Fruit fly (Drosophila melanogaster) whole organism, embryonic: ENCODE measurements around the gene twe.

Source experiments
- Bdp1 ChIP-seq: fragments of 200-800 bp; sonication (Bioruptor generic); optimal IDR thresholded peaks from 3 replicates; lab custom pipeline; 2016; ENCODE audit warnings: missing biosample characterization, missing genetic modification characterization
- CG10431 ChIP-seq: fragments of 200-800 bp; sonication (Bioruptor generic); optimal IDR thresholded peaks from 3 replicates; lab custom pipeline; 2018; ENCODE audit warnings: missing biosample characterization, mild to moderate bottlenecking, missing genetic modification characterization
- CG10543 ChIP-seq: fragments of 200-800 bp; sonication (Bioruptor generic); optimal IDR thresholded peaks from 3 replicates; lab custom pipeline; 2017; ENCODE audit warnings: missing biosample characterization, mild to moderate bottlenecking, missing genetic modification characterization, moderate library complexity
- CG11093 ChIP-seq: fragments of 200-800 bp; sonication (Bioruptor generic); IDR thresholded peaks from 3 replicates; pipeline ENCODE4 v1.3.6; 2022; ENCODE audit warnings: missing biosample characterization, missing genetic modification characterization
- CG13894 ChIP-seq: fragments of 200-800 bp; sonication (Bioruptor generic); optimal IDR thresholded peaks from 3 replicates; lab custom pipeline; 2018; ENCODE audit warnings: missing biosample characterization, mild to moderate bottlenecking, missing genetic modification characterization, moderate library complexity
- CG14860 ChIP-seq: fragments of 200-800 bp; sonication (Bioruptor generic); IDR thresholded peaks from 3 replicates; pipeline ENCODE4 v1.3.6; 2022; ENCODE audit warnings: missing biosample characterization, missing genetic modification characterization; ENCODE audit not compliant: partially characterized antibody
- CG1647 ChIP-seq: fragments of 200-800 bp; sonication (Bioruptor generic); optimal IDR thresholded peaks from 3 replicates; lab custom pipeline; 2016; ENCODE audit warnings: missing biosample characterization, missing genetic modification characterization
- CG16813 ChIP-seq: fragments of 200-800 bp; sonication (Bioruptor generic); IDR thresholded peaks from 3 replicates; pipeline ENCODE4 v1.3.6; 2022; ENCODE audit warnings: missing biosample characterization, missing genetic modification characterization; ENCODE audit not compliant: partially characterized antibody
- CG16815 ChIP-seq: fragments of 200-800 bp; sonication (Bioruptor generic); optimal IDR thresholded peaks from 3 replicates; lab custom pipeline; 2017; ENCODE audit warnings: missing biosample characterization, mild to moderate bottlenecking, missing genetic modification characterization
- CG18011 ChIP-seq: fragments of 200-800 bp; sonication (Bioruptor generic); optimal IDR thresholded peaks from 2 replicates; lab custom pipeline; 2017; ENCODE audit warnings: missing biosample characterization, missing genetic modification characterization, mild to moderate bottlenecking, moderate library complexity, missing genotype
- CG1832 ChIP-seq: fragments of 200-800 bp; sonication (Bioruptor generic); optimal IDR thresholded peaks from 2 replicates; lab custom pipeline; 2017; ENCODE audit warnings: missing biosample characterization, mild to moderate bottlenecking, missing genetic modification characterization, inconsistent platforms
- CG2202 ChIP-seq: fragments of 200-800 bp; sonication (Bioruptor generic); optimal IDR thresholded peaks from 2 replicates; lab custom pipeline; 2018; ENCODE audit warnings: missing biosample characterization, mild to moderate bottlenecking, missing genetic modification characterization
- CG2875 ChIP-seq: fragments of 200-800 bp; sonication (Bioruptor generic); optimal IDR thresholded peaks from 2 replicates; lab custom pipeline; 2017; ENCODE audit warnings: missing biosample characterization, mild to moderate bottlenecking, missing genetic modification characterization, missing genetic modification reagents
- CG30403 ChIP-seq: fragments of 200-800 bp; sonication (Bioruptor generic); optimal IDR thresholded peaks from 3 replicates; lab custom pipeline; 2016; ENCODE audit warnings: missing biosample characterization, missing genetic modification characterization
- CG4617 ChIP-seq: fragments of 200-800 bp; sonication (Bioruptor generic); optimal IDR thresholded peaks from 3 replicates; lab custom pipeline; 2016; ENCODE audit warnings: missing biosample characterization, missing genetic modification characterization, borderline replicate concordance
- CG5245 ChIP-seq: fragments of 200-800 bp; sonication (Bioruptor generic); optimal IDR thresholded peaks from 3 replicates; lab custom pipeline; 2016; ENCODE audit warnings: missing biosample characterization, missing genetic modification characterization
- CG8359 ChIP-seq: fragments of 200-800 bp; sonication (Bioruptor generic); optimal IDR thresholded peaks from 2 replicates; lab custom pipeline; 2017; ENCODE audit warnings: missing biosample characterization, mild to moderate bottlenecking, missing genetic modification characterization, borderline replicate concordance
- CG9609 ChIP-seq: fragments of 200-800 bp; sonication (Bioruptor generic); optimal IDR thresholded peaks from 3 replicates; lab custom pipeline; 2016; ENCODE audit warnings: missing biosample characterization, missing genetic modification characterization
- CG9797 ChIP-seq: fragments of 200-800 bp; sonication (Bioruptor generic); optimal IDR thresholded peaks from 3 replicates; lab custom pipeline; 2018; ENCODE audit warnings: missing biosample characterization, mild to moderate bottlenecking, missing genetic modification characterization
- Chrac-16 ChIP-seq: fragments of 200-800 bp; sonication (Bioruptor generic); optimal IDR thresholded peaks from 3 replicates; lab custom pipeline; 2016; ENCODE audit warnings: missing biosample characterization, missing genetic modification characterization
- CkIIα-i1 ChIP-seq: fragments of 200-800 bp; sonication (Bioruptor generic); IDR thresholded peaks from 2 replicates; pipeline ENCODE4 v1.3.6; 2022; ENCODE audit warnings: missing biosample characterization, missing genetic modification characterization
- Drgx ChIP-seq: fragments of 200-800 bp; sonication (Bioruptor generic); IDR thresholded peaks from 2 replicates; pipeline ENCODE4 v1.3.6; 2022; ENCODE audit warnings: missing biosample characterization, missing genetic modification characterization
- Ets65A ChIP-seq: fragments of 200-800 bp; sonication (Bioruptor generic); peaks from one replicate; lab custom pipeline; 2016; ENCODE audit warnings: missing biosample characterization, missing genetic modification characterization
- Hand ChIP-seq: fragments of 200-800 bp; sonication (Bioruptor generic); optimal IDR thresholded peaks from 2 replicates; lab custom pipeline; 2017; ENCODE audit warnings: mild to moderate bottlenecking, missing biosample characterization, missing genetic modification reagents, missing genetic modification characterization
- Hsf ChIP-seq: fragments of 200-800 bp; sonication (Bioruptor generic); optimal IDR thresholded peaks from 3 replicates; lab custom pipeline; 2016; ENCODE audit warnings: missing biosample characterization, missing genetic modification characterization
- Lpt ChIP-seq: fragments of >200 bp; optimal IDR thresholded peaks from 2 replicates; lab custom pipeline; 2018; ENCODE audit warnings: missing biosample characterization, missing genetic modification characterization
- Meics ChIP-seq: fragments of 200-800 bp; sonication (Bioruptor generic); optimal IDR thresholded peaks from 2 replicates; lab custom pipeline; 2017; ENCODE audit warnings: missing biosample characterization, mild to moderate bottlenecking, missing genetic modification characterization
- Ravus ChIP-seq: fragments of 200-800 bp; sonication (Bioruptor generic); IDR thresholded peaks from 2 replicates; pipeline ENCODE4 v1.3.6; 2022; ENCODE audit warnings: missing biosample characterization, missing genetic modification characterization
- TFAM ChIP-seq: fragments of 200-800 bp; sonication (Bioruptor generic); optimal IDR thresholded peaks from 2 replicates; lab custom pipeline; 2017; ENCODE audit warnings: missing biosample characterization, missing genetic modification characterization, inconsistent platforms
- ara ChIP-seq: fragments of 200-800 bp; sonication (Bioruptor generic); IDR thresholded peaks from 2 replicates; pipeline ENCODE4 v1.3.6; 2022; ENCODE audit warnings: missing biosample characterization, missing genetic modification characterization
- bab2 ChIP-seq: fragments of 200-800 bp; sonication (Bioruptor generic); optimal IDR thresholded peaks from 2 replicates; lab custom pipeline; 2016; ENCODE audit warnings: missing biosample characterization, missing genetic modification characterization
- bowl ChIP-seq: fragments of 200-800 bp; sonication (Bioruptor generic); IDR thresholded peaks from 2 replicates; pipeline ENCODE4 v1.3.6; 2022; ENCODE audit warnings: missing biosample characterization, missing genetic modification characterization
- cg ChIP-seq: fragments of 200-800 bp; sonication (Bioruptor generic); optimal IDR thresholded peaks from 3 replicates; lab custom pipeline; 2019; ENCODE audit warnings: missing biosample characterization, mild to moderate bottlenecking, missing genetic modification characterization, moderate library complexity
- chn ChIP-seq: fragments of 200-800 bp; sonication (Bioruptor generic); optimal IDR thresholded peaks from 2 replicates; lab custom pipeline; 2016; ENCODE audit warnings: missing biosample characterization, missing genetic modification characterization
- crc ChIP-seq: fragments of 200-800 bp; sonication (Bioruptor generic); optimal IDR thresholded peaks from 2 replicates; lab custom pipeline; 2016; ENCODE audit warnings: missing biosample characterization, missing genetic modification characterization
- croc ChIP-seq: fragments of 200-800 bp; sonication (Bioruptor generic); conservative IDR thresholded peaks from 3 replicates; pipeline ENCODE4 v1.3.6; 2022; ENCODE audit warnings: missing biosample characterization, missing genetic modification characterization
- eyg ChIP-seq: fragments of 200-800 bp; sonication (Bioruptor generic); optimal IDR thresholded peaks from 3 replicates; lab custom pipeline; 2016; ENCODE audit warnings: missing biosample characterization, missing genetic modification characterization
- gcm ChIP-seq: fragments of 200-800 bp; sonication (Bioruptor generic); optimal IDR thresholded peaks from 2 replicates; lab custom pipeline; 2019; ENCODE audit warnings: missing biosample characterization, mild to moderate bottlenecking, missing genetic modification characterization, moderate library complexity
- lab ChIP-seq: fragments of 200-800 bp; sonication (Bioruptor generic); optimal IDR thresholded peaks from 3 replicates; lab custom pipeline; 2017; ENCODE audit warnings: missing biosample characterization, missing genetic modification characterization, mild to moderate bottlenecking, moderate library complexity, missing genetic modification reagents
- lov ChIP-seq, 2 experiments: fragments of 200-800 bp in 1 of 2; fragments of >200 bp in 1 of 2; sonication (Bioruptor generic) in 1 of 2; IDR thresholded peaks in 1 of 2; optimal IDR thresholded peaks in 1 of 2; 2 replicates in 1 of 2; 3 replicates in 1 of 2; pipeline versions ENCODE4 v1.3.6 to Lab custom; 2017 to 2022; ENCODE audit warnings: missing biosample characterization in 1 of 2, missing genetic modification characterization in 1 of 2
- onecut ChIP-seq: fragments of 200-800 bp; sonication (Bioruptor generic); IDR thresholded peaks from 2 replicates; pipeline ENCODE4 v1.3.6; 2022; ENCODE audit warnings: missing biosample characterization, missing genetic modification characterization
- pfk ChIP-seq: fragments of 200-800 bp; sonication (Bioruptor generic); optimal IDR thresholded peaks from 2 replicates; lab custom pipeline; 2018; ENCODE audit warnings: missing biosample characterization, mild to moderate bottlenecking, missing genetic modification characterization, moderate library complexity
- pzg ChIP-seq: fragments of 200-800 bp; sonication (Bioruptor generic); optimal IDR thresholded peaks from 3 replicates; lab custom pipeline; 2018; ENCODE audit warnings: missing biosample characterization, mild to moderate bottlenecking, missing genetic modification characterization, moderate library complexity
- ranshi ChIP-seq: fragments of 200-800 bp; sonication (Bioruptor generic); IDR thresholded peaks from 2 replicates; pipeline ENCODE4 v1.3.6; 2022; ENCODE audit warnings: missing biosample characterization, missing genetic modification characterization
- sim ChIP-seq: fragments of 200-800 bp; sonication (Bioruptor generic); IDR thresholded peaks from 2 replicates; pipeline ENCODE4 v1.3.6; 2022; ENCODE audit warnings: missing biosample characterization, missing genetic modification characterization
- slp2 ChIP-seq: fragments of 200-800 bp; sonication (Bioruptor generic); optimal IDR thresholded peaks from 2 replicates; lab custom pipeline; 2016; ENCODE audit warnings: missing biosample characterization, missing genetic modification characterization
- so ChIP-seq: fragments of 200-800 bp; sonication (Bioruptor generic); IDR thresholded peaks from 3 replicates; pipeline ENCODE4 v1.3.6; 2022; ENCODE audit warnings: missing biosample characterization, missing genetic modification characterization
- twi ChIP-seq: fragments of 200-800 bp; optimal IDR thresholded peaks from 2 replicates; lab custom pipeline; 2019; ENCODE audit warnings: missing biosample characterization, mild to moderate bottlenecking, missing genetic modification characterization, moderate library complexity
- yki ChIP-seq: fragments of >200 bp; optimal IDR thresholded peaks from 3 replicates; lab custom pipeline; 2018
- zf30C ChIP-seq: fragments of 200-800 bp; sonication (Bioruptor generic); optimal IDR thresholded peaks from 3 replicates; lab custom pipeline; 2018; ENCODE audit warnings: missing biosample characterization, mild to moderate bottlenecking, missing genetic modification characterization
- zfh1 ChIP-seq: fragments of 200-800 bp; sonication (Bioruptor generic); IDR thresholded peaks from 3 replicates; pipeline ENCODE4 v1.3.6; 2022; ENCODE audit warnings: missing biosample characterization, missing genetic modification characterization

The twe gene

DNA sequence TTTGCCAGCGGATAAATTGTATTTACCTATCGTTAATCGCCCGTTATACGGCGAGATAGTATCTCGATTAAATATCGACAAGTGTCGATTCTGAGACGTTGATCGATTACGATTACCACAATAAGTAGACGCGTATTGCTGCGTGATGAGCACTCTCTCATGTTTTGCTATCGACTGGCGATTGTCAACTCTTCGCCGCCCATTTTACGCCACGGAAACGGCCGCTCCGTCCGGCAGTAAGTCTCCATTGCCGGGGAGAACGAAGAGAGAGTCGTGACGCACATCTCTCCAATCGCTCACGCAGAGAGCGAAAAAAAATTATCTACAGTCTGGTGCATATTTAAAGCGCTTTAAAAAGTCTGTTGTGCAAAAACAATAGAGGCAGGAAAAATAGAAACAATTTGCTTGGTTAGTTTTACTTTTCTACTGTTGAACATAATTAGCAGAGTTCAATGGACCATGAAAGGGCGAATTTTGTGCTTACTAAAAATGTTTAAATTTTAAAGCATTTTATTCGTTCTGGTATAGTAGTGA, 10.0 kb downstream of the twe start, which contains the start of gene CG46309 (continued):
- TF ChIP-seq croc (GFP tag; lab: Robert Waterston, UW) (no peak), CG11093 (GFP tag; lab: Robert Waterston, UW) (no peak), slp2 (GFP tag; lab: Kevin White, UChicago) (no peak), zf30C (GFP tag; lab: Kevin White, UChicago) (peak; percentile 5), lov (optimal IDR thresholded peaks at IDR 0.05; lab: Kevin White, UChicago) (no peak), lov (GFP tag; IDR thresholded peaks at IDR 0.05; lab: Robert Waterston, UW) (no peak), Drgx (GFP tag; lab: Robert Waterston, UW) (no peak), zfh1 (no peak), TFAM (GFP tag; lab: Kevin White, UChicago) (no peak), CG9797 (GFP tag; lab: Kevin White, UChicago) (no peak), CG30403 (GFP tag; lab: Kevin White, UChicago) (peak; percentile 58), CG10431 (GFP tag; lab: Kevin White, UChicago) (no peak), cg (GFP tag; lab: Kevin White, UChicago) (no peak), bowl (GFP tag; lab: Robert Waterston, UW) (peak; percentile 53; the same call in 1 of the 2 replicates), sim (GFP tag; lab: Robert Waterston, UW) (no peak), CG16815 (GFP tag; lab: Kevin White, UChicago) (no peak), CG2875 (GFP tag; lab: Kevin White, UChicago) (peak; percentile 19), pfk (peak; percentile 19), CG9609 (no peak), CG10543 (GFP tag; lab: Kevin White, UChicago) (peak; percentile 64), CG5245 (GFP tag; lab: Kevin White, UChicago) (no peak), Meics (GFP tag; lab: Kevin White, UChicago) (peak; percentile 59), so (no peak), CG4617 (GFP tag; lab: Kevin White, UChicago) (no peak), Lpt (GFP tag; lab: Kevin White, UChicago) (no peak), lab (GFP tag; lab: Kevin White, UChicago) (peak; percentile 59), eyg (no peak), ara (GFP tag; lab: Robert Waterston, UW) (no peak), CG18011 (no peak), CG14860 (GFP tag; lab: Robert Waterston, UW) (peak; percentile 95), Ets65A (GFP tag; lab: Kevin White, UChicago) (peak; percentile 62), Chrac-16 (GFP tag; lab: Kevin White, UChicago) (no peak), crc (GFP tag; lab: Kevin White, UChicago) (peak; percentile 38), ranshi (GFP tag; lab: Robert Waterston, UW) (no peak; the same call in 1 of the 2 replicates), Bdp1 (GFP tag; lab: Kevin White, UChicago) (no peak), gcm (no peak), yki (lab: Kevin White, UChicago) (peak; percentile 43), onecut (GFP tag; lab: Robert Waterston, UW) (no peak), CG1647 (GFP tag; lab: Kevin White, UChicago) (no peak), Ravus (no peak), Hsf (no peak), CG2202 (no peak), twi (no peak), CG8359 (GFP tag; lab: Kevin White, UChicago) (no peak), CkIIα-i1 (GFP tag; lab: Robert Waterston, UW) (no peak), CG13894 (no peak), pzg (GFP tag; lab: Kevin White, UChicago) (peak; percentile 25), chn (no peak), Hand (no peak), CG1832 (GFP tag; lab: Kevin White, UChicago) (no peak), CG16813 (peak; percentile 89; the same call in 2 of the 3 replicates), bab2 (GFP tag; lab: Kevin White, UChicago) (peak; percentile 30)
